Worm (Caenorhabditis elegans) whole organism, mixed stage, embryonic: ENCODE data around the gene C34H4.5.

Experiments used
- elt-3 ChIP-seq: fragments of 150-350 bp; optimal IDR thresholded peaks from 2 replicates; lab custom pipeline; 2014; ENCODE audit warnings: missing biosample characterization, missing genetic modification characterization
- mep-1 ChIP-seq: fragments of 150-350 bp; optimal IDR thresholded peaks from 2 replicates; lab custom pipeline; 2017; ENCODE audit warnings: missing biosample characterization, missing genetic modification reagents, missing genetic modification characterization, inconsistent platforms
- mls-2 ChIP-seq: sonication (generic microtip); optimal IDR thresholded peaks from 2 replicates; lab custom pipeline; 2016; ENCODE audit warnings: mild to moderate bottlenecking, missing genetic modification characterization, moderate library complexity, missing compliant biosample characterization
- nhr-237 ChIP-seq: fragments of 150-350 bp; optimal IDR thresholded peaks from 2 replicates; lab custom pipeline; 2014; ENCODE audit warnings: missing biosample characterization, missing genetic modification characterization
- nhr-76 ChIP-seq: sonication (generic microtip); optimal IDR thresholded peaks from 2 replicates; lab custom pipeline; 2017; ENCODE audit warnings: missing biosample characterization, missing genetic modification characterization

DNA sequence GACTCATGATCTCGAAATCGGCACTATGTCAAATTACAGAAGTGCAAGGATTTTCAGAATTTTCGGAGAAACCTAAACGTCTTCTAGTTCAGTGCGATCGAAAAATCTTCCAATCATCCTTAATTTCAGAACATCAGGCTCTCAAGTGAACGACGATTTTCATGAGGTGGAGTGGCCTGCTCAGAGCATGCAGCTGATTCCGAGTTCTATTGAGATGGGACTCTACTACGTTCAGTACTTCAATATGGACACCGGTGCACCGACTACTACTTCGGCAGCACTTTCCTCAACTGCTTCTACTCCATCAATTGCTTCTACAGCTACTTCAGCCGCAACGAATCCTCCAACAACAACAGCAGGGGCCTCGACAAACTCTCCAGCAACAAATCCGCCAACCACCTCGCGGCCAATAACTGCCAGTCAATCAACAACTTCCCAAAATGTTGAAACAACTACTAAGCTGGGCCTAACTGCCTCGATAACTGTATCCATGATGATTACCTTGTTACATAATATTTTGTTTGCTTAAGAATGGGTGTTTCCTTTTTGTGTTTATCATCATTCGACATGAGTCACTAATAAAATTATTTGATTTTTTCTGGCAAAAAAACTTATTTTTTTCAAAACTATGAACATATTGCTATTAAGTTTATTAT lies 13.6 kb upstream of the C34H4.5 start, which contains the start of gene Y41D4B.15:
- TF ChIP-seq mep-1 (tag; lab: Kevin White, UChicago) (no peak), nhr-237 (tag; lab: Kevin White, UChicago) (no peak), mls-2 (tag; lab: Kevin White, UChicago) (no peak), nhr-76 (tag; lab: Kevin White, UChicago) (no peak), elt-3 (tag; lab: Kevin White, UChicago) (no peak)
